Fruit fly (Drosophila melanogaster) whole organism, embryonic: ENCODE data around the gene CG43163.
A peak's percentile ranks its signal among the peaks of the same experiment; 100 is the strongest.

ENCODE experiments used
- Bdp1 ChIP-seq: fragments of 200-800 bp; sonication (Bioruptor generic); optimal IDR thresholded peaks from 3 replicates; lab custom pipeline; 2016; ENCODE audit warnings: missing biosample characterization, missing genetic modification characterization
- CG10147 ChIP-seq: fragments of 200-800 bp; sonication (Bioruptor generic); optimal IDR thresholded peaks from 2 replicates; lab custom pipeline; 2019; ENCODE audit warnings: missing biosample characterization, mild to moderate bottlenecking, missing genetic modification characterization, moderate library complexity
- CG10274 ChIP-seq: fragments of 200-800 bp; sonication (Bioruptor generic); optimal IDR thresholded peaks from 3 replicates; lab custom pipeline; 2017; ENCODE audit warnings: missing biosample characterization, mild to moderate bottlenecking, missing genetic modification characterization
- CG11695 ChIP-seq: fragments of 200-800 bp; sonication (Bioruptor generic); IDR thresholded peaks from 3 replicates; pipeline ENCODE4 v1.3.6; 2022; ENCODE audit warnings: missing biosample characterization, missing genetic modification characterization
- CG12071 ChIP-seq: fragments of 200-800 bp; sonication (Bioruptor generic); optimal IDR thresholded peaks from 3 replicates; lab custom pipeline; 2018; ENCODE audit warnings: missing biosample characterization, mild to moderate bottlenecking, missing genetic modification characterization
- CG12744 ChIP-seq: fragments of 200-800 bp; sonication (Bioruptor generic); optimal IDR thresholded peaks from 2 replicates; lab custom pipeline; 2016; ENCODE audit warnings: missing biosample characterization, missing genetic modification characterization
- CG13894 ChIP-seq: fragments of 200-800 bp; sonication (Bioruptor generic); optimal IDR thresholded peaks from 3 replicates; lab custom pipeline; 2018; ENCODE audit warnings: missing biosample characterization, mild to moderate bottlenecking, missing genetic modification characterization, moderate library complexity
- CG14441 ChIP-seq: fragments of 200-800 bp; sonication (Bioruptor generic); IDR thresholded peaks from 2 replicates; pipeline ENCODE4 v1.3.6; 2022; ENCODE audit warnings: missing biosample characterization, missing genetic modification characterization
- CG17912 ChIP-seq: fragments of 200-800 bp; sonication (Bioruptor generic); optimal IDR thresholded peaks from 2 replicates; lab custom pipeline; 2018; ENCODE audit warnings: missing biosample characterization, mild to moderate bottlenecking, missing genetic modification characterization
- CG1792 ChIP-seq: fragments of 200-800 bp; sonication (Bioruptor generic); optimal IDR thresholded peaks from 2 replicates; lab custom pipeline; 2016; ENCODE audit warnings: missing biosample characterization, missing genetic modification characterization
- CG18599 ChIP-seq: fragments of 200-800 bp; sonication (Bioruptor generic); optimal IDR thresholded peaks from 3 replicates; lab custom pipeline; 2017; ENCODE audit warnings: missing biosample characterization, missing genetic modification characterization, mild to moderate bottlenecking, moderate library complexity, missing genetic modification reagents
- CG2199 ChIP-seq: fragments of 200-800 bp; sonication (Bioruptor generic); IDR thresholded peaks from 3 replicates; pipeline ENCODE4 v1.3.6; 2022; ENCODE audit warnings: missing biosample characterization, missing genetic modification characterization
- CG2712 ChIP-seq: fragments of 200-800 bp; optimal IDR thresholded peaks from 3 replicates; lab custom pipeline; 2019; ENCODE audit warnings: missing biosample characterization, mild to moderate bottlenecking, missing genetic modification characterization, moderate library complexity
- CG32772 ChIP-seq: fragments of 200-800 bp; sonication (Bioruptor generic); IDR thresholded peaks from 2 replicates; pipeline ENCODE4 v1.3.6; 2022; ENCODE audit warnings: missing biosample characterization, missing genetic modification characterization
- CG33557 ChIP-seq: fragments of 200-800 bp; sonication (Bioruptor generic); optimal IDR thresholded peaks from 2 replicates; lab custom pipeline; 2019; ENCODE audit warnings: missing biosample characterization, mild to moderate bottlenecking, missing genetic modification characterization, moderate library complexity
- CG34224 ChIP-seq: fragments of 200-800 bp; sonication (Bioruptor generic); IDR thresholded peaks from 3 replicates; pipeline ENCODE4 v1.3.6; 2022; ENCODE audit warnings: missing biosample characterization, missing genetic modification characterization; ENCODE audit not compliant: partially characterized antibody
- CG4424 ChIP-seq: fragments of 200-800 bp; sonication (Bioruptor generic); optimal IDR thresholded peaks from 3 replicates; lab custom pipeline; 2016; ENCODE audit warnings: missing biosample characterization, missing genetic modification characterization
- CG4707 ChIP-seq: fragments of 200-800 bp; sonication (Bioruptor generic); optimal IDR thresholded peaks from 2 replicates; lab custom pipeline; 2018; ENCODE audit warnings: missing biosample characterization, mild to moderate bottlenecking, missing genetic modification characterization, moderate library complexity
- CG7928 ChIP-seq: fragments of 200-800 bp; sonication (Bioruptor generic); optimal IDR thresholded peaks from 2 replicates; lab custom pipeline; 2017; ENCODE audit warnings: missing biosample characterization, mild to moderate bottlenecking, missing genetic modification characterization
- CG9727 ChIP-seq: fragments of 200-800 bp; sonication (Bioruptor generic); optimal IDR thresholded peaks from 3 replicates; lab custom pipeline; 2017; ENCODE audit warnings: missing biosample characterization, mild to moderate bottlenecking, missing genetic modification characterization
- CHES-1-like ChIP-seq: fragments of 200-800 bp; sonication (Bioruptor generic); optimal IDR thresholded peaks from 2 replicates; lab custom pipeline; 2016; ENCODE audit warnings: missing biosample characterization, missing genetic modification characterization
- CkIIα-i1 ChIP-seq: fragments of 200-800 bp; sonication (Bioruptor generic); IDR thresholded peaks from 2 replicates; pipeline ENCODE4 v1.3.6; 2022; ENCODE audit warnings: missing biosample characterization, missing genetic modification characterization
- D19B ChIP-seq: fragments of 200-800 bp; sonication (Bioruptor generic); optimal IDR thresholded peaks from 2 replicates; lab custom pipeline; 2017; ENCODE audit warnings: missing biosample characterization, mild to moderate bottlenecking, missing genetic modification characterization
- Dek ChIP-seq: fragments of 200-800 bp; sonication (Bioruptor generic); optimal IDR thresholded peaks from 3 replicates; lab custom pipeline; 2019; ENCODE audit warnings: missing biosample characterization, mild to moderate bottlenecking, missing genetic modification characterization, moderate library complexity
- Dfd ChIP-seq, 2 experiments: fragments of >200 bp; optimal IDR thresholded peaks; 2 replicates each; lab custom pipeline; 2017; ENCODE audit warnings: missing biosample characterization in 2 of 2, missing genetic modification characterization in 2 of 2
- Hr78 ChIP-seq, 2 experiments: fragments of 200-800 bp in 1 of 2; fragments of >200 bp in 1 of 2; sonication (Bioruptor generic) in 1 of 2; optimal IDR thresholded peaks; 2 replicates each; lab custom pipeline; 2017 to 2019; ENCODE audit warnings: missing biosample characterization in 2 of 2, missing genetic modification characterization in 2 of 2, mild to moderate bottlenecking in 1 of 2, moderate library complexity in 1 of 2
- MBD-R2 ChIP-seq: fragments of 200-800 bp; sonication (Bioruptor generic); IDR thresholded peaks from 2 replicates; pipeline ENCODE4 v1.3.6; 2022; ENCODE audit warnings: missing biosample characterization, missing genetic modification characterization
- NC2α ChIP-seq: fragments of 200-800 bp; sonication (Bioruptor generic); optimal IDR thresholded peaks from 2 replicates; lab custom pipeline; 2016; ENCODE audit warnings: missing biosample characterization, missing genetic modification characterization
- NK7.1 ChIP-seq: fragments of 200-800 bp; sonication (Bioruptor generic); optimal IDR thresholded peaks from 3 replicates; lab custom pipeline; 2016; ENCODE audit warnings: missing biosample characterization, missing genetic modification characterization
- Ptx1 ChIP-seq: fragments of 200-800 bp; sonication (Bioruptor generic); IDR thresholded peaks from 2 replicates; pipeline ENCODE4 v1.3.6; 2022; ENCODE audit warnings: missing biosample characterization, missing genetic modification characterization
- Sox102F ChIP-seq: fragments of 200-800 bp; sonication (Bioruptor generic); optimal IDR thresholded peaks from 2 replicates; lab custom pipeline; 2018; ENCODE audit warnings: missing biosample characterization, mild to moderate bottlenecking, missing genetic modification characterization, moderate library complexity
- ab ChIP-seq: fragments of 200-800 bp; sonication (Bioruptor generic); optimal IDR thresholded peaks from 2 replicates; lab custom pipeline; 2016; ENCODE audit warnings: missing biosample characterization, missing genetic modification characterization
- cwo ChIP-seq: fragments of 200-800 bp; sonication (Bioruptor generic); optimal IDR thresholded peaks from 3 replicates; lab custom pipeline; 2017; ENCODE audit warnings: missing biosample characterization, missing genetic modification characterization, mild to moderate bottlenecking, moderate library complexity, missing genetic modification reagents
- dm ChIP-seq: fragments of 200-800 bp; sonication (Bioruptor generic); optimal IDR thresholded peaks from 3 replicates; lab custom pipeline; 2016; ENCODE audit warnings: missing biosample characterization, missing genetic modification characterization
- fu2 ChIP-seq: fragments of 200-800 bp; sonication (Bioruptor generic); optimal IDR thresholded peaks from 2 replicates; lab custom pipeline; 2016; ENCODE audit warnings: missing biosample characterization, missing genetic modification characterization
- gem ChIP-seq: fragments of 200-800 bp; sonication (Bioruptor generic); optimal IDR thresholded peaks from 2 replicates; lab custom pipeline; 2019; ENCODE audit warnings: missing biosample characterization, mild to moderate bottlenecking, missing genetic modification characterization, moderate library complexity
- gsb-n ChIP-seq: fragments of 200-800 bp; sonication (Bioruptor generic); optimal IDR thresholded peaks from 3 replicates; lab custom pipeline; 2018; ENCODE audit warnings: missing biosample characterization, mild to moderate bottlenecking, missing genetic modification characterization
- her ChIP-seq: fragments of 200-800 bp; sonication (Bioruptor generic); optimal IDR thresholded peaks from 2 replicates; lab custom pipeline; 2016; ENCODE audit warnings: missing biosample characterization, missing genetic modification characterization
- lov ChIP-seq, 2 experiments: fragments of 200-800 bp in 1 of 2; fragments of >200 bp in 1 of 2; sonication (Bioruptor generic) in 1 of 2; IDR thresholded peaks in 1 of 2; optimal IDR thresholded peaks in 1 of 2; 2 replicates in 1 of 2; 3 replicates in 1 of 2; pipeline versions ENCODE4 v1.3.6 to Lab custom; 2017 to 2022; ENCODE audit warnings: missing biosample characterization in 1 of 2, missing genetic modification characterization in 1 of 2
- nau ChIP-seq: fragments of 200-800 bp; sonication (Bioruptor generic); optimal IDR thresholded peaks from 3 replicates; lab custom pipeline; 2017; ENCODE audit warnings: missing biosample characterization, mild to moderate bottlenecking, missing genetic modification characterization, missing genetic modification reagents
- nerfin-2 ChIP-seq: fragments of 200-800 bp; sonication (Bioruptor generic); IDR thresholded peaks from 2 replicates; pipeline ENCODE4 v1.3.6; 2022; ENCODE audit warnings: missing biosample characterization, missing genetic modification characterization; ENCODE audit not compliant: partially characterized antibody
- pan ChIP-seq, 4 experiments: fragments of >200 bp in 3 of 4; fragments of 200-800 bp in 1 of 4; sonication (Bioruptor generic) in 1 of 4; optimal IDR thresholded peaks in 3 of 4; IDR thresholded peaks in 1 of 4; 2 replicates each; pipeline versions ENCODE4 v1.3.6 to Lab custom; 2017 to 2022; ENCODE audit warnings: missing biosample characterization in 2 of 4, missing genetic modification characterization in 2 of 4, mixed read lengths in 1 of 4
- pho ChIP-seq: fragments of 200-800 bp; sonication (Bioruptor generic); optimal IDR thresholded peaks from 2 replicates; lab custom pipeline; 2016; ENCODE audit warnings: missing biosample characterization, missing genetic modification characterization
- salm ChIP-seq: fragments of 200-800 bp; sonication (Bioruptor generic); optimal IDR thresholded peaks from 2 replicates; lab custom pipeline; 2018; ENCODE audit warnings: missing biosample characterization, mild to moderate bottlenecking, missing genetic modification characterization
- sob ChIP-seq: fragments of 200-800 bp; sonication (Bioruptor generic); IDR thresholded peaks from 2 replicates; pipeline ENCODE4 v1.3.6; 2022; ENCODE audit warnings: missing biosample characterization, missing genetic modification characterization
- ssp ChIP-seq: fragments of 200-800 bp; sonication (Bioruptor generic); IDR thresholded peaks from 2 replicates; pipeline ENCODE4 v1.3.6; 2022; ENCODE audit warnings: missing biosample characterization, missing genetic modification characterization
- zfh1 ChIP-seq: fragments of 200-800 bp; sonication (Bioruptor generic); IDR thresholded peaks from 3 replicates; pipeline ENCODE4 v1.3.6; 2022; ENCODE audit warnings: missing biosample characterization, missing genetic modification characterization

CG43163 gene

dm6 chr3L:8455015-8455908 is 51.7 kb downstream of the CG43163 start (continued):
- peak; percentile 81 for TF ChIP-seq Ptx1
- TF ChIP-seq CG4424 (GFP tag; lab: Kevin White, UChicago) = peak; percentile 88
- peak; percentile 94 for TF ChIP-seq CG10147 (GFP tag; lab: Kevin White, UChicago)
- TF ChIP-seq ab (GFP tag; lab: Kevin White, UChicago) = no peak
- peak; percentile 85 for TF ChIP-seq Dek
- peak; percentile 94 for TF ChIP-seq CG9727 (GFP tag; lab: Kevin White, UChicago)
- TF ChIP-seq zfh1 (GFP tag; lab: Robert Waterston, UW) = peak; percentile 68
- no peak for TF ChIP-seq CG34224 (GFP tag; lab: Robert Waterston, UW)
- peak in 1 of 2 experiments; percentile 6 for TF ChIP-seq Dfd (GFP tag; optimal IDR thresholded peaks at IDR 0.05; lab: Kevin White, UChicago)
- TF ChIP-seq CG10274 (GFP tag; lab: Kevin White, UChicago) = peak; percentile 80
- peak; percentile 31 for TF ChIP-seq CG1792
- TF ChIP-seq sob = peak; percentile 80
- TF ChIP-seq CG14441 = peak; percentile 80
- peak; percentile 62 for TF ChIP-seq CG32772 (GFP tag; lab: Robert Waterston, UW)
- TF ChIP-seq pan (optimal IDR thresholded peaks at IDR 0.05; lab: Kevin White, UChicago) = no peak
- peak in 1 of 2 experiments; percentile 85 for TF ChIP-seq pan (GFP tag; optimal IDR thresholded peaks at IDR 0.05 in 1 of 2, IDR thresholded peaks at IDR 0.05 in 1 of 2)
- no peak for TF ChIP-seq pho (GFP tag; lab: Kevin White, UChicago)
- TF ChIP-seq nerfin-2 (GFP tag; lab: Robert Waterston, UW) = no peak
- peak; percentile 95 for TF ChIP-seq nau
- TF ChIP-seq fu2 (GFP tag; lab: Kevin White, UChicago) = no peak
- peak in 1 of 2 experiments; percentile 89 for TF ChIP-seq Hr78 (GFP tag; optimal IDR thresholded peaks at IDR 0.05; lab: Kevin White, UChicago)
- TF ChIP-seq gsb-n (tag; lab: Kevin White, UChicago) = peak; percentile 86
- peak; percentile 92 for TF ChIP-seq cwo (GFP tag; lab: Kevin White, UChicago)
- TF ChIP-seq CG13894 (tag; lab: Kevin White, UChicago) = peak; percentile 97
- TF ChIP-seq Sox102F = peak; percentile 90
- peak; percentile 29 for TF ChIP-seq dm
- TF ChIP-seq D19B (GFP tag; lab: Kevin White, UChicago) = peak; percentile 80
- TF ChIP-seq CG4707 = peak; percentile 20
- peak; percentile 94 for TF ChIP-seq CG2712 (tag; lab: Kevin White, UChicago)
- TF ChIP-seq her (GFP tag; lab: Kevin White, UChicago) = no peak
- TF ChIP-seq CG33557 (GFP tag; lab: Kevin White, UChicago) = peak; percentile 23
- no peak for TF ChIP-seq NC2α (GFP tag; lab: Kevin White, UChicago)
- TF ChIP-seq CG2199 (GFP tag; lab: Robert Waterston, UW) = no peak
- no peak for TF ChIP-seq CkIIα-i1 (GFP tag; lab: Robert Waterston, UW)
- TF ChIP-seq ssp = peak; percentile 59
- peak; percentile 40 for TF ChIP-seq Bdp1 (GFP tag; lab: Kevin White, UChicago)
- TF ChIP-seq gem (tag; lab: Kevin White, UChicago) = peak; percentile 93
- peak; percentile 15 for TF ChIP-seq CHES-1-like
- no peak for TF ChIP-seq CG17912 (GFP tag; lab: Kevin White, UChicago)
- TF ChIP-seq NK7.1 = peak; percentile 27
- TF ChIP-seq MBD-R2 (GFP tag; lab: Robert Waterston, UW) = peak; percentile 47
- peak; percentile 43 for TF ChIP-seq CG12744 (GFP tag; lab: Kevin White, UChicago)
- peak; percentile 78 for TF ChIP-seq CG12071 (GFP tag; lab: Kevin White, UChicago)
- TF ChIP-seq salm (tag; lab: Kevin White, UChicago) = peak; percentile 87
- TF ChIP-seq lov (optimal IDR thresholded peaks at IDR 0.05; lab: Kevin White, UChicago) = no peak
- no peak for TF ChIP-seq lov (GFP tag; IDR thresholded peaks at IDR 0.05; lab: Robert Waterston, UW)
- TF ChIP-seq CG11695 = peak; percentile 93
- peak; percentile 59 for TF ChIP-seq CG7928 (GFP tag; lab: Kevin White, UChicago)
- TF ChIP-seq CG18599 (GFP tag; lab: Kevin White, UChicago) = peak; percentile 97
